Worm (Caenorhabditis elegans): ENCODE measurements around the gene sri-2.

The sri-2 gene

DNA sequence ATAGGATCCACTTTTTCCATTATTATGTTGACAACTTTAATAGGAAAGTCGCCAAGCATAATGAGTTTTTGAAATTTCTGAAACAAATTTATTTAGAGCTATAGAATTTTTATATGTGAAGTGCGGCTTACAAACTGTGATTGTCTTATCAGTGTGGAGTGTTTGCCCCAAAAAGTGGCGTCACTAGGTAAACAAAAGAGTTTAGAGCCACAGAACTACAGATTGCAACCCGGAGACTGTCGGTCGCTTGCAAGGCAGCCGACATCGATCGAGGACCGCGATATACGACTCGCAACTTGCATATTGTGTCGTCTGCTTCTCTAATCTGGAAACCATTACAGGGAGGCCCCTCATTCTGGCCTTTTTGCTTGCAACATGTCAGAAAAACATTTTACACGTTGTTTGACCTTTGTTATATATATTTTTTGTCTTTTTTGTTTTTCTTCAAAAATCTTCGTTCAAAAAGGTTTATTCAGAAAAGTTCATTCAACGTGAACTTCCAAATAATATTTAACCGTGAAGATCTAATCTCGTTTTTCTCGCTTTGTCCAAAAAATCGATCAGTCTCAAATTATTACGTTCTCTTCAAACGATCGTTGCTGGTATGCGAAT, 17.8 kb upstream of the sri-2 start, which contains the start of the genes fbxa-99 and F36G9.13:
TSS of gene fbxa-99 (minus strand) at position 122 of the 612 bp plus-strand sequence.
TSS of gene F36G9.13 (plus strand) at position 562 of the 612 bp plus-strand sequence.
- TF ChIP-seq F13C5.2 (tag; optimal IDR thresholded peaks at IDR 0.05) (no peak), tbx-11 (GFP tag; IDR thresholded peaks at IDR 0.05) (no peak), sea-1 (GFP tag; conservative IDR thresholded peaks at IDR 0.05) (no peak), ceh-13 (GFP tag; optimal IDR thresholded peaks at IDR 0.05) (no peak), tra-4 (tag; optimal IDR thresholded peaks at IDR 0.05) (no peak), tbx-37 (GFP tag; conservative IDR thresholded peaks at IDR 0.05) (no peak), aly-1 (tag; optimal IDR thresholded peaks at IDR 0.05) (no peak), scrt-1 (GFP tag; IDR thresholded peaks at IDR 0.05) (no peak), ets-7 (tag; optimal IDR thresholded peaks at IDR 0.05) (no peak), hmbx-1 (tag; optimal IDR thresholded peaks at IDR 0.05) (no peak), hnd-1 (tag; optimal IDR thresholded peaks at IDR 0.05) (no peak), pes-1 (GFP tag; IDR thresholded peaks at IDR 0.05) (no peak), flt-1 (GFP tag; IDR thresholded peaks at IDR 0.05) (no peak), hmg-4 (GFP tag; optimal IDR thresholded peaks at IDR 0.05) (no peak), ceh-36 (tag; optimal IDR thresholded peaks at IDR 0.05) (no peak)

DNA sequence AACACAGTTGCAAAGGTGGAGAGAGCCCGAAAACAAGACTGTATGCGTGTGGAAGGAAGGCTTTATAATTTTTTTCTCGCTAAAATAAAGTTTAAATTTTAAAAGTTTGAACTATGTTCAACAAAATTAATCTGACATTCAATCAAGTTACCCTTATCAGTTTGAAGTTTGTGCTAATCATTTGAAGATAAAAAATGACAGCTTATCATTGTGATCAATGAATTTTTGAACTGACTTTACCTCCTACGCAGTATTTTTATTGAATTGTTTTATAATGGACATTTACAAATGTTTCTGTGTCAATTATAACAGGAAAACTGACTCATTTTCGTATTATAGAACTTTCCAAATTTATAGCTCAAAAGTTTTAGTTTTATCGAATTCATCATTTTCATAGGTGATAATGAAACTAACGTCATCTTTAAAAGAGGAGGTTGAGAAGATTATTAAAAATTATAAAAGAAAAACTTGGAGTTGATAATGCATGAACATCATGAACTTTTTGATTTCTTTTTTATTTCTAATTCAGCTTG, 13.3 kb upstream of the sri-2 start, which contains the start of gene oac-20:
TSS of gene oac-20 (plus strand) at position 483 of the 533 bp plus-strand sequence.
- no peak for TF ChIP-seq hnd-1 (tag; optimal IDR thresholded peaks at IDR 0.05)
- no peak for TF ChIP-seq F13C5.2 (tag; optimal IDR thresholded peaks at IDR 0.05)
- no peak for TF ChIP-seq ceh-36 (tag; optimal IDR thresholded peaks at IDR 0.05)
- TF ChIP-seq hmg-4 (GFP tag; optimal IDR thresholded peaks at IDR 0.05): no peak
- no peak for TF ChIP-seq pes-1 (GFP tag; IDR thresholded peaks at IDR 0.05)
- no peak for TF ChIP-seq tra-4 (tag; optimal IDR thresholded peaks at IDR 0.05)
- TF ChIP-seq ets-7 (tag; optimal IDR thresholded peaks at IDR 0.05): no peak
- TF ChIP-seq tbx-11 (GFP tag; IDR thresholded peaks at IDR 0.05): no peak
- no peak for TF ChIP-seq ceh-13 (GFP tag; optimal IDR thresholded peaks at IDR 0.05)
- TF ChIP-seq tbx-37 (GFP tag; conservative IDR thresholded peaks at IDR 0.05): no peak
- TF ChIP-seq sea-1 (GFP tag; conservative IDR thresholded peaks at IDR 0.05): no peak
- TF ChIP-seq scrt-1 (GFP tag; IDR thresholded peaks at IDR 0.05): no peak
- no peak for TF ChIP-seq flt-1 (GFP tag; IDR thresholded peaks at IDR 0.05)
- TF ChIP-seq aly-1 (tag; optimal IDR thresholded peaks at IDR 0.05): no peak
- TF ChIP-seq B0310.2 (tag; optimal IDR thresholded peaks at IDR 0.05): no peak
- no peak for TF ChIP-seq ama-1 (optimal IDR thresholded peaks at IDR 0.05)
- no peak for TF ChIP-seq hmbx-1 (tag; optimal IDR thresholded peaks at IDR 0.05)

DNA sequence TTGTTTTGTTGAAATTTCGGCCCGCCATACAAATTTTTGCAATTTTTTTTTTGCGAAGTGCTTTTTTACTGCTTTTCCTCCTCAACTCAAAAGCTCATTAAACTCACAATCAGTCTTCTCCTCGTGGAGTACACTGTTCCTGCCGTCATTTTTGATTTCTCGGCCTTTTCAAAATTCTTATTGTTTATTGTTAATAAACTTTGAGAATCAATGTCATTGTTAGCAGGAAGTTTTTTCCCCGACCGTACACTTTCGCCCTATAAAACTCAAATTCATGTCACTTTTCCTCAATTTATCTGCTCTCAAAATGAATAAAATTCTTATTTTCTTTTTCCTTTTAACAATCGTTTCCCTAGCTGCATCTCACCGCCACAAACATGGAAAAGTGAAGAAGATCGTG, 10.8 kb upstream of the sri-2 start, which contains the start of gene clec-232:
TSS of gene clec-232 (plus strand) at position 301 of the 400 bp plus-strand sequence.
- TF ChIP-seq scrt-1 (GFP tag; IDR thresholded peaks at IDR 0.05): no peak
- no peak for TF ChIP-seq hnd-1 (tag; optimal IDR thresholded peaks at IDR 0.05)
- TF ChIP-seq hmbx-1 (tag; optimal IDR thresholded peaks at IDR 0.05): no peak
- no peak for TF ChIP-seq ets-7 (tag; optimal IDR thresholded peaks at IDR 0.05)
- no peak for TF ChIP-seq ama-1 (optimal IDR thresholded peaks at IDR 0.05)

DNA sequence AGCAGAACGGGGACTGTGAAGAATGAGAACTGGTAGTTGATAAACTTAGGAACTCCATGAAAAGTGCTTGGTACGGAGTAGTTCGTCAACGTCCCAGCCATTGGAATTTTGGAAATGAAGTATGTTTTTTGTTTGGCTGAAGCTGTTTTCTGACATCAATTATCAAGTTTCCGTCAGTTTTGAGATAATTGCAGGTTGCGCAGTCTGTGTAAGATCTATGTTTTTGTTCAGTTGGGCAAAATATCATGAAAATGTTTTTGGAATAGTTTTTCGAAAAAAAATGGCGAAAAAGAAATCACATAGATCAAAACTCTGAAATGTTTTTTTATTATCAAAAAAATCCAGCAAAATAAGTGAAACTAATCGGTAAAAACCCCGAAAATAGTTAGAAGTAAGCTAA, 9.8 kb upstream of the sri-2 start, which contains the start of gene sru-22:
TSS of gene sru-22 (minus strand) at position 101 of the 400 bp plus-strand sequence.
- TF ChIP-seq ceh-13 (GFP tag; optimal IDR thresholded peaks at IDR 0.05): no peak
- no peak for TF ChIP-seq sea-1 (GFP tag; conservative IDR thresholded peaks at IDR 0.05)
- no peak for TF ChIP-seq B0310.2 (tag; optimal IDR thresholded peaks at IDR 0.05)
- TF ChIP-seq hmg-4 (GFP tag; optimal IDR thresholded peaks at IDR 0.05): no peak

DNA sequence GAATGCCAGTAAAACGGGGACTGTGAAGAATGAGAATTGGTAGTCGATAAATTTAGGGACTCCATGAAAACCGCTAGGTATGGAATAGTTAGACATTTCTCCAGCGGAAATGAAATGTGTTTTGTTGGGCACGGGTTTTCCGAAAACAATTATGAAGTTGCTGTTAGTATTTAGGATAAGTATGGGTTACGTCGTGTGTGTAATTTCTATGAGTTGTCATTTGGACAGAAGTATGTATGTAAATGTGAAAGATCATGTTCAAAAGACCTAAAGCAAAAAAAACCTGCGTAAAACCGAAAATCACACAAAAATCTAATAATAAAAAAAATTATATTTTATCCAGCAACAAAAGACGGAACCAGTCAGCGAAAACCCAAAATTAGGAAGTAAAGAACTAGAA, 7.5 kb upstream of the sri-2 start, which contains the start of gene sru-23:
TSS of gene sru-23 (minus strand) at position 101 of the 400 bp plus-strand sequence.
- TF ChIP-seq ceh-13 (GFP tag; optimal IDR thresholded peaks at IDR 0.05) (no peak), B0310.2 (tag; optimal IDR thresholded peaks at IDR 0.05) (no peak), ets-7 (tag; optimal IDR thresholded peaks at IDR 0.05) (no peak), ama-1 (optimal IDR thresholded peaks at IDR 0.05) (no peak), tbx-11 (GFP tag; IDR thresholded peaks at IDR 0.05) (no peak), hmbx-1 (tag; optimal IDR thresholded peaks at IDR 0.05) (no peak), sea-1 (GFP tag; conservative IDR thresholded peaks at IDR 0.05) (no peak), scrt-1 (GFP tag; IDR thresholded peaks at IDR 0.05) (no peak), F13C5.2 (tag; optimal IDR thresholded peaks at IDR 0.05) (no peak), hmg-4 (GFP tag; optimal IDR thresholded peaks at IDR 0.05) (no peak), aly-1 (tag; optimal IDR thresholded peaks at IDR 0.05) (no peak), tra-4 (tag; optimal IDR thresholded peaks at IDR 0.05) (no peak), pes-1 (GFP tag; IDR thresholded peaks at IDR 0.05) (no peak), flt-1 (GFP tag; IDR thresholded peaks at IDR 0.05) (no peak), hnd-1 (tag; optimal IDR thresholded peaks at IDR 0.05) (no peak), tbx-37 (GFP tag; conservative IDR thresholded peaks at IDR 0.05) (no peak), ceh-36 (tag; optimal IDR thresholded peaks at IDR 0.05) (no peak)

DNA sequence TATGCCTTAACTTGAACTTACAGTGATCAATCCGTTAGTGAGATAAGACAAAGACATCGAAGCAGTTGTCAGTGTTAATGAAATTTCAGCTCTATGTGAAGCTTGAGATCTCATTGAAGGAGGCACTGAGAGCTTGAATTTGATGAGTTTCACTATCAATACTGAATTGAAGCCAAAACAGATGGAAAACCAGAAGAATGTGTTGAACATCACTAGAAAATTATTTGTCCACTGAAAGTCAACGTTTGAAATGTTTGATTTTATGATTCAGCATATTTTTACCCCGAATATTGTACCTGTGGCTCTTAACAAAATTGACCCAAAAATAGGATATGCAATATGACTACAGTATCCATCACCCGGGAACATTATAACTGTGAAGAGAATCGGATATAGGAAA, 5.8 kb upstream of the sri-2 start:
- TF ChIP-seq flt-1 (GFP tag; IDR thresholded peaks at IDR 0.05) (no peak), ceh-13 (GFP tag; optimal IDR thresholded peaks at IDR 0.05) (no peak), hmbx-1 (tag; optimal IDR thresholded peaks at IDR 0.05) (no peak), tra-4 (tag; optimal IDR thresholded peaks at IDR 0.05) (no peak), pes-1 (GFP tag; IDR thresholded peaks at IDR 0.05) (no peak), scrt-1 (GFP tag; IDR thresholded peaks at IDR 0.05) (no peak), ceh-36 (tag; optimal IDR thresholded peaks at IDR 0.05) (no peak), ama-1 (optimal IDR thresholded peaks at IDR 0.05) (no peak), F13C5.2 (tag; optimal IDR thresholded peaks at IDR 0.05) (no peak), ets-7 (tag; optimal IDR thresholded peaks at IDR 0.05) (no peak), tbx-11 (GFP tag; IDR thresholded peaks at IDR 0.05) (no peak), hnd-1 (tag; optimal IDR thresholded peaks at IDR 0.05) (no peak), aly-1 (tag; optimal IDR thresholded peaks at IDR 0.05) (no peak), B0310.2 (tag; optimal IDR thresholded peaks at IDR 0.05) (no peak), hmg-4 (GFP tag; optimal IDR thresholded peaks at IDR 0.05) (no peak), sea-1 (GFP tag; conservative IDR thresholded peaks at IDR 0.05) (no peak), tbx-37 (GFP tag; conservative IDR thresholded peaks at IDR 0.05) (no peak)

DNA sequence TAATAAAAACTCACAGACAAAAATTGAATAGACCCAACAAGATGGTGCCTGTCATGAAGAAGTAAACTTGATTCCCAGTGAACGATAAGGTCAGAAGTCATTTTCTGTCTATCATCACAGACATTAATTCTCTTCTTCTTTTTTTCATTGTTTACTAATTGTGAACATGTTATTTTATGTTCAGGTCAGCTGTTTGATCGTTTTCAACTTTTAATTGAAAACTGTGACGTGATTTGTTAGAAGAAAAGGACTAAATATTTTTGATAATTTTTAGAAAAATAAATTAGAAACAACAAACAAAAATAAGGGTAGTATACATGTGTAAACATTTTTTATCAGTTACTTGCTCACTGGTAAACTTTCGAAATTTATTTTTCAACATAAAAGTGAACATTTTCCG, 4.6 kb upstream of the sri-2 start, which contains the start of gene F36G9.7:
TSS of gene F36G9.7 (minus strand) at position 101 of the 400 bp plus-strand sequence.
- TF ChIP-seq hmg-4 (GFP tag; optimal IDR thresholded peaks at IDR 0.05) (no peak), tbx-37 (GFP tag; conservative IDR thresholded peaks at IDR 0.05) (no peak)

All from whole organism, early embryonic.